Fruit fly (Drosophila melanogaster): ENCODE data around the gene CG11294.
A peak's percentile ranks its signal among the peaks of the same experiment; 100 is the strongest.

The CG11294 gene

DNA sequence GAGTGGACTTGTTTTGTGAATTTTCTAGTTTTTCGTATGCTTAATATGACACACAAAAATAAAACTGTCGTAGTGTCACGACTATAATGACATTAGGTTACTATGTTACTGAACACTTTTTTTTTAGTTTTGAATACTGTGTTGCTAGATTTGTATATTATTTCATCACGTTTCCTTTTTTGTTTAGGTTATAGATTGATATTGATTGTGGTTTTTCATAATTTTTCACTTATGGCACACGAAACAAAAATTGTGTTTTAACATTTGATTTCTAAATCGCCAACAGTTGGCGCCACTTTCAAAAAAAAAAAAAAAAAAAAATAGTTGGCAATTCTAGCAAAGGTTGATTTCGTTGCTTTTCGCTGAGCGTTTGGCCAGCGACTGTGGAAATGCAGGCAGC is at the start of gene CG11294:
Gene CG11294 (minus strand): TSS at position 101 of the 400 bp plus-strand sequence.
- no peak for TF ChIP-seq pan (optimal IDR thresholded peaks at IDR 0.05)
- no peak for TF ChIP-seq lola (GFP tag; optimal IDR thresholded peaks at IDR 0.05)
- TF ChIP-seq br (GFP tag; optimal IDR thresholded peaks at IDR 0.05), result no peak
- no peak for TF ChIP-seq h (GFP tag; optimal IDR thresholded peaks at IDR 0.05)

DNA sequence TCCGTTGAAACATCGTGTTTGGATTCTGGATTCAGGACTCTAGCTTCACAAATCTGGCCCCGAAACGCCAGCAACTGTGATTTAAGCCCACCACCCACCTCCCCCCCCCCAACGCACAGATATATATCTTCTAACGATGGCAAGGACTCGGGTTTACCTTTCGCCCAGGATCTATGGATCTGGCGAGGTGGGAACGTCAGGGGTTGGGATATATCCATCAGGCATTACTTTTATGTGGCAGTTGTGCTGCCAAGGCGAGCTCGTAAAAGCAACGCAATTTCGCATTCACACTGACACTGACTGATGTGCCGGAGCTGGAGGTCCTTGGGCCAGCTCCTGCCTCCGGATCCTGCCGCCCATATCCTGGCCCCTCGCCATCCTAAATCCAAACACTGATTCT is 39.0 kb upstream of the CG11294 start:
- TF ChIP-seq OdsH (GFP tag; optimal IDR thresholded peaks at IDR 0.05) (no peak), Myc (optimal IDR thresholded peaks at IDR 0.05) (no peak), CrebA (GFP tag; optimal IDR thresholded peaks at IDR 0.05; ENCODE audit: borderline replicate concordance) (no peak), N (GFP tag; optimal IDR thresholded peaks at IDR 0.05) (no peak), lola (GFP tag; optimal IDR thresholded peaks at IDR 0.05) (no peak)

DNA sequence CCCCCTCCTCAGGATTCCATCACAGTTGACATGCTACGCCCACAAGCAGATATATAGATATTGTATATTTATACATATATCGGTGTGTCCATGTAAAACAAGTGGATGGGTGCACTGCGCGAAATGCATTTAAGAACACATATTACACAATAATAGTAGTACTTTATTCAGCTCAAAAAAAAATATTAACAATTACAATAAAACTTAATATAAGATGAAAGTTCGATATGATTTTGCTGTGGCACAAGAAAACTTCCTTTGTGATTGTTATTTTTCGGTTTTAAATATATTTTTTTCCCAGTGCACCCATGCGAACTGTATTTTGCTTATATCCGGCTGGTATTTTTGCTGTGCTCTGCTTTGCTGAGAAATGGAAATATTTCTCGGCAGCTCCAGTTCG is 38.0 kb upstream of the CG11294 start:
- no peak for TF ChIP-seq br (GFP tag; optimal IDR thresholded peaks at IDR 0.05)
- TF ChIP-seq OdsH (GFP tag; optimal IDR thresholded peaks at IDR 0.05), result no peak
- TF ChIP-seq dsf (GFP tag; optimal IDR thresholded peaks at IDR 0.05; ENCODE audit: borderline replicate concordance), result no peak
- no peak for TF ChIP-seq pan (optimal IDR thresholded peaks at IDR 0.05)
- no peak for TF ChIP-seq Mio (GFP tag; optimal IDR thresholded peaks at IDR 0.05)
- TF ChIP-seq GATAd (GFP tag; optimal IDR thresholded peaks at IDR 0.05), result no peak
- no peak for TF ChIP-seq Hnf4 (GFP tag; optimal IDR thresholded peaks at IDR 0.05)
- no peak for TF ChIP-seq Vsx2 (GFP tag; optimal IDR thresholded peaks at IDR 0.05; ENCODE audit: partially characterized antibody)
- no peak for TF ChIP-seq HLH106 (tag; optimal IDR thresholded peaks at IDR 0.05)

dm6 chrX:8730306-8730705 is 36.9 kb upstream of the CG11294 start:
- TF ChIP-seq OdsH (GFP tag; optimal IDR thresholded peaks at IDR 0.05) (peak; percentile 50), dl (GFP tag; optimal IDR thresholded peaks at IDR 0.05; ENCODE audit: insufficient read depth in 1 of 2, partially characterized antibody in 2 of 2) (no peak), sv (GFP tag; optimal IDR thresholded peaks at IDR 0.05) (no peak), Sp1 (GFP tag; optimal IDR thresholded peaks at IDR 0.05) (peak; percentile 66), Vsx2 (GFP tag; optimal IDR thresholded peaks at IDR 0.05; ENCODE audit: partially characterized antibody) (no peak), tai (GFP tag; optimal IDR thresholded peaks at IDR 0.05) (no peak), rgr (GFP tag; optimal IDR thresholded peaks at IDR 0.05) (peak; percentile 56), CrebA (GFP tag; optimal IDR thresholded peaks at IDR 0.05; ENCODE audit: borderline replicate concordance) (no peak), jim (GFP tag; optimal IDR thresholded peaks at IDR 0.05) (no peak), ey (GFP tag; optimal IDR thresholded peaks at IDR 0.05) (peak; percentile 72), dmrt93B (GFP tag; optimal IDR thresholded peaks at IDR 0.05) (peak; percentile 27), Mio (GFP tag; optimal IDR thresholded peaks at IDR 0.05) (no peak), pan (optimal IDR thresholded peaks at IDR 0.05) (no peak), dsf (GFP tag; optimal IDR thresholded peaks at IDR 0.05; ENCODE audit: borderline replicate concordance) (no peak), psq (GFP tag; optimal IDR thresholded peaks at IDR 0.05) (peak; percentile 53), woc (GFP tag; optimal IDR thresholded peaks at IDR 0.05) (peak; percentile 52), Hr83 (GFP tag; optimal IDR thresholded peaks at IDR 0.05; ENCODE audit: poor library complexity, severe bottlenecking) (no peak), fru (GFP tag; optimal IDR thresholded peaks at IDR 0.05) (peak; percentile 68), brk (GFP tag; optimal IDR thresholded peaks at IDR 0.05) (peak; percentile 17), h (GFP tag; optimal IDR thresholded peaks at IDR 0.05) (peak; percentile 78), usp (GFP tag; optimal IDR thresholded peaks at IDR 0.05) (no peak), Rel (GFP tag; optimal IDR thresholded peaks at IDR 0.05) (no peak), Rel (tag; optimal IDR thresholded peaks at IDR 0.05) (peak; percentile 22), br (GFP tag; optimal IDR thresholded peaks at IDR 0.05) (peak; percentile 61), CG32264 (GFP tag; optimal IDR thresholded peaks at IDR 0.05) (no peak), Myc (optimal IDR thresholded peaks at IDR 0.05) (no peak), HLH106 (tag; optimal IDR thresholded peaks at IDR 0.05) (peak; percentile 71), foxo (GFP tag; optimal IDR thresholded peaks at IDR 0.05) (peak in 1 of 2 experiments; percentile 74), GATAd (GFP tag; optimal IDR thresholded peaks at IDR 0.05) (no peak), Jra (GFP tag; optimal IDR thresholded peaks at IDR 0.05) (no peak), Hnf4 (GFP tag; optimal IDR thresholded peaks at IDR 0.05) (peak; percentile 51), lola (GFP tag; optimal IDR thresholded peaks at IDR 0.05) (no peak), Dif (GFP tag; optimal IDR thresholded peaks at IDR 0.05; ENCODE audit: partially characterized antibody) (no peak), Hr78 (GFP tag; optimal IDR thresholded peaks at IDR 0.05) (no peak), Dfd (GFP tag; optimal IDR thresholded peaks at IDR 0.05) (no peak), sage (GFP tag; optimal IDR thresholded peaks at IDR 0.05) (no peak), Abd-B (GFP tag; optimal IDR thresholded peaks at IDR 0.05) (no peak), CG9705 (GFP tag; optimal IDR thresholded peaks at IDR 0.05) (peak; percentile 39), N (GFP tag; optimal IDR thresholded peaks at IDR 0.05) (no peak)
